Worm (Caenorhabditis elegans): ENCODE data around the gene degt-1.

DNA sequence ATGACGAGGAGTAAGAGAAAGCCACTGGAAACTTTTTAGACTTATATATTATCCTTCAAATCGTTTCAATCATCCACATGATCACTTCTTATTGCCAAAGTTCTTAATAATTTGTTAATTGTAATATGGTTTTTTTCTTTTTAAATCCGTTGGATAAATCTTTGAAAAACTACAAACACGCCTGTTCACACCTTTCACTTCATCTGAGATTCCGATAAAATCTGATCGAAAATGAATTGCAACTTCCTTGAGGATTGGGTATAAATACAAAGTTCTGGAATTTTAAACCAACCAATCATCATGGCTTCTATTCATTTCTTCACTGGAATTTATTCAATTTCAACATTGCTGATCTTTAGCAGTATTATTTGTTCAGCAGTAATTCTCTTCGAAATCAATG, 20.5 kb downstream of the degt-1 start, which contains the start of gene col-152:
- TF ChIP-seq ama-1 (optimal IDR thresholded peaks at IDR 0.05) (no peak), sea-1 (GFP tag; conservative IDR thresholded peaks at IDR 0.05) (no peak), ets-7 (tag; optimal IDR thresholded peaks at IDR 0.05) (no peak), hmg-4 (GFP tag; optimal IDR thresholded peaks at IDR 0.05) (no peak)
